Fruit fly (Drosophila melanogaster) whole organism, adult: ENCODE results near the gene Ada2a.

Experiments used
- CG11617 ChIP-seq: fragments of 200-800 bp; sonication (Bioruptor generic); optimal IDR thresholded peaks from 2 replicates; lab custom pipeline; 2017; ENCODE audit warnings: mild to moderate bottlenecking, missing biosample characterization, missing genetic modification reagents, missing genetic modification characterization
- CG12768 ChIP-seq: fragments of 200-800 bp; sonication (Bioruptor generic); optimal IDR thresholded peaks from 2 replicates; lab custom pipeline; 2017; ENCODE audit warnings: missing biosample characterization, missing genetic modification characterization, mild to moderate bottlenecking, moderate library complexity, missing genetic modification reagents
- CG14711 ChIP-seq: fragments of 200-800 bp; sonication (Bioruptor generic); optimal IDR thresholded peaks from 2 replicates; lab custom pipeline; 2018; ENCODE audit warnings: missing biosample characterization, mild to moderate bottlenecking, missing genetic modification characterization, moderate library complexity
- CG1620 ChIP-seq: fragments of 200-800 bp; sonication (Bioruptor generic); optimal IDR thresholded peaks from 2 replicates; lab custom pipeline; 2016; ENCODE audit warnings: missing biosample characterization, missing genetic modification characterization
- CG33017 ChIP-seq: fragments of 200-800 bp; sonication (Bioruptor generic); optimal IDR thresholded peaks from 2 replicates; lab custom pipeline; 2018; ENCODE audit warnings: missing biosample characterization, mild to moderate bottlenecking, missing genetic modification characterization, moderate library complexity
- CG5204 ChIP-seq: fragments of 200-800 bp; sonication (Bioruptor generic); optimal IDR thresholded peaks from 2 replicates; lab custom pipeline; 2016; ENCODE audit warnings: missing biosample characterization, missing genetic modification characterization
- CG7045 ChIP-seq: fragments of 200-800 bp; sonication (Bioruptor generic); optimal IDR thresholded peaks from 2 replicates; lab custom pipeline; 2017; ENCODE audit warnings: missing biosample characterization, mild to moderate bottlenecking, missing genetic modification characterization
- CG7101 ChIP-seq: fragments of 200-800 bp; sonication (Bioruptor generic); optimal IDR thresholded peaks from 2 replicates; lab custom pipeline; 2018; ENCODE audit warnings: missing biosample characterization, mild to moderate bottlenecking, missing genetic modification characterization, moderate library complexity
- Clk ChIP-seq: fragments of 200-800 bp; sonication (Bioruptor generic); optimal IDR thresholded peaks from 2 replicates; lab custom pipeline; 2017; ENCODE audit warnings: missing biosample characterization, missing genetic modification characterization
- Crg-1 ChIP-seq: fragments of 200-800 bp; sonication (Bioruptor generic); optimal IDR thresholded peaks from 2 replicates; lab custom pipeline; 2016; ENCODE audit warnings: missing biosample characterization, missing genetic modification characterization
- Hr96 ChIP-seq: fragments of 200-800 bp; sonication (Bioruptor generic); optimal IDR thresholded peaks from 2 replicates; lab custom pipeline; 2016; ENCODE audit warnings: missing biosample characterization, missing genetic modification characterization
- Mnt ChIP-seq: fragments of 200-800 bp; sonication (Bioruptor generic); optimal IDR thresholded peaks from 2 replicates; lab custom pipeline; 2016; ENCODE audit warnings: missing biosample characterization, mild to moderate bottlenecking, missing genetic modification characterization
- bab1 ChIP-seq: fragments of 200-800 bp; sonication (Bioruptor generic); optimal IDR thresholded peaks from 3 replicates; lab custom pipeline; 2019; ENCODE audit warnings: missing biosample characterization, mild to moderate bottlenecking, missing genetic modification characterization, moderate library complexity
- cic ChIP-seq: fragments of 200-800 bp; sonication (Bioruptor generic); optimal IDR thresholded peaks from 2 replicates; lab custom pipeline; 2017; ENCODE audit warnings: missing biosample characterization, mild to moderate bottlenecking, missing genetic modification characterization, moderate library complexity
- cnc ChIP-seq, 2 experiments: fragments of >200 bp; optimal IDR thresholded peaks; 2 replicates each; lab custom pipeline; 2017
- kay ChIP-seq: fragments of 200-800 bp; sonication (Bioruptor generic); peaks from one replicate; lab custom pipeline; 2016; ENCODE audit warnings: missing biosample characterization, missing genetic modification characterization, borderline replicate concordance
- ovo ChIP-seq: fragments of 200-800 bp; sonication (Bioruptor generic); optimal IDR thresholded peaks from 2 replicates; lab custom pipeline; 2016; ENCODE audit warnings: missing biosample characterization, missing genetic modification characterization
- pad ChIP-seq: fragments of 200-800 bp; sonication (Bioruptor generic); optimal IDR thresholded peaks from 3 replicates; lab custom pipeline; 2017; ENCODE audit warnings: missing biosample characterization, missing genetic modification characterization, mild to moderate bottlenecking, moderate library complexity, missing genetic modification reagents
- tj ChIP-seq: fragments of 200-800 bp; sonication (Bioruptor generic); optimal IDR thresholded peaks from 3 replicates; lab custom pipeline; 2017; ENCODE audit warnings: missing biosample characterization, mild to moderate bottlenecking, missing genetic modification characterization, moderate library complexity
- toe ChIP-seq: fragments of 200-800 bp; sonication (Bioruptor generic); optimal IDR thresholded peaks from 2 replicates; lab custom pipeline; 2016; ENCODE audit warnings: missing biosample characterization, missing genetic modification characterization

Ada2a gene

dm6 chr3R:18297444-18298297 lies 42.4 kb upstream of the Ada2a start:
- TF ChIP-seq CG7101 (tag; lab: Kevin White, UChicago) (no peak), kay (peak; percentile 96)

DNA sequence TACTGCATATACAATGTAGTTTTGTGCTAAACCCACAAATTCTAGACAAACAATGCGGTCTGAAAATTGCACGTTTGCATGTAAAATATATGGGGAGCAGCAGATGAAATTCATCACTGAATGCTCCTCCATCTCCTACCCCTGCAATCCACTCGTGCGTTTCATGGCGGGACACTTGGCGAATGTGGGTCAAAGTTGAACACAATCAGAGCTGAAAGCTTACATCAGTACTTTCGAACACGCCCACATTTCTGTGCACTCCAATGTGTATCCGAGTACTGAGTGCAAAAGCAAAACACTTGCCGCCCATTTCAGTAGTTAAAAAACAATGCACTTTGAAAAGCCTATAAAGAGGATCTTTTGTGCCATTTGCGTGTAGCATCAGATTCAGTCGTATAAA lies 41.5 kb upstream of the Ada2a start:
- TF ChIP-seq kay: no peak
- peak; percentile 62 for TF ChIP-seq tj (GFP tag; lab: Kevin White, UChicago)
- peak; percentile 19 for TF ChIP-seq CG12768 (GFP tag; lab: Kevin White, UChicago)
- no peak for TF ChIP-seq CG1620

- TF ChIP-seq cnc (optimal IDR thresholded peaks at IDR 0.05; lab: Kevin White, UChicago): no peak
- no peak for TF ChIP-seq CG14711 (tag; lab: Kevin White, UChicago)
- TF ChIP-seq CG12768 (GFP tag; lab: Kevin White, UChicago): no peak
- TF ChIP-seq Clk (GFP tag; lab: Kevin White, UChicago): no peak
- TF ChIP-seq CG5204 (GFP tag; lab: Kevin White, UChicago): no peak
- TF ChIP-seq Crg-1 (GFP tag; lab: Kevin White, UChicago): no peak
- no peak for TF ChIP-seq pad (GFP tag; lab: Kevin White, UChicago)
- no peak for TF ChIP-seq kay
- TF ChIP-seq bab1 (GFP tag; lab: Kevin White, UChicago): no peak
- no peak for TF ChIP-seq toe
- TF ChIP-seq tj (GFP tag; lab: Kevin White, UChicago): no peak
- TF ChIP-seq CG1620: no peak
Observed at dm6 chr3R:18296084-18296483, 40.8 kb upstream of the Ada2a start.

- TF ChIP-seq kay (peak; percentile 77), cnc (optimal IDR thresholded peaks at IDR 0.05; lab: Kevin White, UChicago) (no peak)
Observed at dm6 chr3R:18295262-18295944, 40.1 kb upstream of the Ada2a start.

dm6 chr3R:18294488-18294887 lies 39.2 kb upstream of the Ada2a start:
- no peak for TF ChIP-seq CG1620
- TF ChIP-seq bab1 (GFP tag; lab: Kevin White, UChicago): no peak
- no peak for TF ChIP-seq cic (GFP tag; lab: Kevin White, UChicago)
- no peak for TF ChIP-seq CG33017 (tag; lab: Kevin White, UChicago)
- no peak for TF ChIP-seq pad (GFP tag; lab: Kevin White, UChicago)

DNA sequence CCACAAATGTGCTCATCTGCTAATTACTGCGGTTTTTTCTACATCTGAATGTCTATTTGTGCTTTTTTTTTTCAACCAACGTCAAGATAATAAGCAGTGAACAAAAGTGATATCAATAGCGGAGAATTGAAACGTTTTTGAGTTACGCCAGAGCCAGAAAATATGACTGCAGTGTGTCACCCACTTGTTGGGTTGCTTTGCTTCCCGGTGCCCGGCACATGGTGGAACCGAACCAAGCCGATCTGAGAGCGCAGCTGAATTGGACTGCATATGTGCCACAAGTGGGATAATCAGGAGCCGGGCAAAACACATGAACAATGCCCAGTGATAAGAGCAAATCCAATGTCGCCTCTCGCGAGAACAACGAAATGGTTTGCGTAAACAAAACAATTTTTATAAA lies 37.1 kb upstream of the Ada2a start:
- TF ChIP-seq tj (GFP tag; lab: Kevin White, UChicago) (no peak), Mnt (GFP tag; lab: Kevin White, UChicago) (peak; percentile 30)

dm6 chr3R:18291831-18292230 lies 36.5 kb upstream of the Ada2a start:
- no peak for TF ChIP-seq CG1620
- TF ChIP-seq cic (GFP tag; lab: Kevin White, UChicago): peak; percentile 48

DNA sequence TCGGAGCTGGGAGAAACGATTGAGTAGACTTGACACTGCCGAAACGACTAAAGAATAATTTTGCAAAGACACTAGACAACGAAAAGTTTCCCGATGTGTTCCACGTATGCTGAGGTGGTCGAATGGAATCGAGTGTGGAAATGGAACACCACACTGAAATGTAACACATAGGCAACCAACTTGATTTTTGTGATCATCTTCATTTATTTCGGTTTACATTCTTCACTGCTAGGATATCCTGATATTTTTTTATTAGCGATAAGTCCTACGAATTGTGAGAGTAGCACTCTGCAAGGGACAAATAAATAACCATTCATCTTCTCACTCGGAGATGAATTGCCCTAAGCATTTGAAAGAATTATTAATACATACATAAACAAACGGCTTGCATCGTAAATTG lies 33.4 kb upstream of the Ada2a start, which contains the start of gene CG7131:
Gene CG7131, minus strand, starts transcription at position 101 of the 400 bp plus-strand sequence.
- TF ChIP-seq Crg-1 (GFP tag; lab: Kevin White, UChicago): no peak
- TF ChIP-seq Hr96 (GFP tag; lab: Kevin White, UChicago): no peak
- no peak for TF ChIP-seq CG5204 (GFP tag; lab: Kevin White, UChicago)
- TF ChIP-seq CG12768 (GFP tag; lab: Kevin White, UChicago): no peak
- no peak for TF ChIP-seq toe
- TF ChIP-seq CG7045 (GFP tag; lab: Kevin White, UChicago): no peak
- no peak for TF ChIP-seq Mnt (GFP tag; lab: Kevin White, UChicago)
- TF ChIP-seq CG7101 (tag; lab: Kevin White, UChicago): no peak
- no peak for TF ChIP-seq CG33017 (tag; lab: Kevin White, UChicago)
- TF ChIP-seq CG11617 (GFP tag; lab: Kevin White, UChicago): no peak
- no peak for TF ChIP-seq cnc (optimal IDR thresholded peaks at IDR 0.05; lab: Kevin White, UChicago)
- TF ChIP-seq tj (GFP tag; lab: Kevin White, UChicago): no peak
- TF ChIP-seq kay: no peak
- no peak for TF ChIP-seq CG1620
- TF ChIP-seq CG14711 (tag; lab: Kevin White, UChicago): no peak
- no peak for TF ChIP-seq cic (GFP tag; lab: Kevin White, UChicago)
- TF ChIP-seq ovo (GFP tag; lab: Kevin White, UChicago): no peak
- no peak for TF ChIP-seq Clk (GFP tag; lab: Kevin White, UChicago)
- TF ChIP-seq pad (GFP tag; lab: Kevin White, UChicago): no peak
- TF ChIP-seq bab1 (GFP tag; lab: Kevin White, UChicago): no peak
